Worm (Caenorhabditis elegans) whole organism, young adult: ENCODE data around the gene F31D4.2.

Experiments
- C06A6.2 ChIP-seq: fragments of 200-800 bp; sonication (Bioruptor generic); conservative IDR thresholded peaks from 2 replicates; pipeline ENCODE4 v1.3.6; 2022; ENCODE audit warnings: missing genetic modification characterization, missing compliant biosample characterization
- F39B2.1 ChIP-seq: fragments of 200-800 bp; sonication (Bioruptor generic); IDR thresholded peaks from 2 replicates; pipeline ENCODE4 v1.3.6; 2022; ENCODE audit warnings: missing genetic modification reagents, missing genetic modification characterization, missing compliant biosample characterization
- ama-1 ChIP-seq, 3 experiments: fragments of 150-350 bp in 1 of 3; sonication (generic microtip) in 2 of 3; optimal IDR thresholded peaks; 2 replicates each; lab custom pipeline; 2014 to 2018; ENCODE audit warnings: missing biosample characterization in 2 of 3, missing genetic modification characterization in 2 of 3, missing genetic modification reagents in 2 of 3
- cebp-2 ChIP-seq: fragments of 200-800 bp; sonication (Bioruptor generic); IDR thresholded peaks from 2 replicates; pipeline ENCODE4 v1.3.6; 2022; ENCODE audit warnings: missing genetic modification characterization, missing compliant biosample characterization
- die-1 ChIP-seq: sonication (generic microtip); optimal IDR thresholded peaks from 2 replicates; lab custom pipeline; 2016; ENCODE audit warnings: missing genotype, mild to moderate bottlenecking, missing genetic modification characterization, missing compliant biosample characterization
- dpff-1 ChIP-seq: sonication (generic microtip); optimal IDR thresholded peaks from 2 replicates; lab custom pipeline; 2017; ENCODE audit warnings: mild to moderate bottlenecking, missing genetic modification characterization, missing compliant biosample characterization
- efl-1 ChIP-seq: fragments of 150-350 bp; optimal IDR thresholded peaks from 2 replicates; lab custom pipeline; 2014; ENCODE audit warnings: missing biosample characterization, missing genetic modification reagents, missing genetic modification characterization
- nhr-120 ChIP-seq: fragments of 200-800 bp; sonication (Bioruptor generic); IDR thresholded peaks from 2 replicates; pipeline ENCODE4 v1.3.6; 2022; ENCODE audit warnings: missing genetic modification characterization, missing compliant biosample characterization
- nhr-90 ChIP-seq: sonication (generic microtip); optimal IDR thresholded peaks from 2 replicates; lab custom pipeline; 2016; ENCODE audit warnings: missing genotype, mild to moderate bottlenecking, missing genetic modification characterization, missing compliant biosample characterization
- pha-4 ChIP-seq: fragments of 150-350 bp; sonication (generic microtip); optimal IDR thresholded peaks from 2 replicates; lab custom pipeline; 2014; ENCODE audit warnings: missing biosample characterization, missing genetic modification reagents, missing genetic modification characterization
- rec-8 ChIP-seq, 2 experiments: sonication (generic microtip); optimal IDR thresholded peaks; 2 replicates each; lab custom pipeline; 2016; ENCODE audit warnings: mild to moderate bottlenecking in 2 of 2, missing genetic modification characterization in 2 of 2, missing genetic modification reagents in 2 of 2, missing genotype in 2 of 2, missing biosample characterization in 1 of 2, missing compliant biosample characterization in 1 of 2, moderate library complexity in 1 of 2
- snpc-4 ChIP-seq, 5 experiments: fragments of 150-350 bp in 1 of 5; sonication (generic microtip) in 4 of 5; optimal IDR thresholded peaks; 2 replicates each; lab custom pipeline; 2014 to 2018; ENCODE audit warnings: missing genetic modification characterization in 5 of 5, missing biosample characterization in 3 of 5, antibody characterized with exemption in 2 of 5, mild to moderate bottlenecking in 2 of 5, missing compliant biosample characterization in 2 of 5, missing genotype in 2 of 5, moderate library complexity in 2 of 5, missing genetic modification reagents in 1 of 5
- somi-1 ChIP-seq: fragments of 200-800 bp; sonication (Bioruptor generic); optimal IDR thresholded peaks from 2 replicates; lab custom pipeline; 2018; ENCODE audit warnings: mild to moderate bottlenecking, missing genetic modification characterization, missing compliant biosample characterization
- ztf-25 ChIP-seq: fragments of 200-800 bp; sonication (Bioruptor generic); IDR thresholded peaks from 2 replicates; pipeline ENCODE4 v1.3.6; 2022; ENCODE audit warnings: missing genetic modification reagents, missing genetic modification characterization, missing compliant biosample characterization

DNA sequence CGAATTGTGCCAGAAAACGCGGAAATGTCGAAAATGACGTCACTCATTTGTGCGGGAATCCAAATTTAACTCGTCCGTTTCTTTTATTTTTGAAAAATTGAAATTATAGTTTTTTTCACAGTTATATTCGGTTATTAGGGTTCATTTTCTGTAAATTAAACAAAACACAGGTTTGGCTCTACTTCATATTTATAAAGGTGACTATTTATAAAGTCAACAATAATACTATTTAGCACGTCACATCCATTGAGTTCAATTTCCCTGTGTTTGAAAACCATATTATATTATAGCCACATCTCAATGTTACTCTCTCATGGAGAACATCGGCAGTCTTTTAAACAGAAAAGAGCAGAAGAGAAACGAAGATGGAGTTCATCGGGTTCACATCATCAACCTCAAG lies 17.3 kb upstream of the F31D4.2 start, which contains the start of gene twk-35:
- no peak for TF ChIP-seq pha-4 (tag; lab: Kevin White, UChicago)
- no peak for TF ChIP-seq nhr-120 (GFP tag; lab: Robert Waterston, UW)
- TF ChIP-seq somi-1 (GFP tag; lab: Kevin White, UChicago): no peak
- TF ChIP-seq rec-8 (tag; optimal IDR thresholded peaks at IDR 0.05; lab: Kevin White, UChicago): no peak
- TF ChIP-seq ama-1 (optimal IDR thresholded peaks at IDR 0.05; lab: Kevin White, UChicago): no peak
- no peak for TF ChIP-seq ama-1 (GFP tag; optimal IDR thresholded peaks at IDR 0.05; lab: Kevin White, UChicago)
- TF ChIP-seq nhr-90 (tag; lab: Kevin White, UChicago): no peak
- no peak for TF ChIP-seq F39B2.1
- TF ChIP-seq dpff-1 (tag; lab: Kevin White, UChicago): no peak
- no peak for TF ChIP-seq C06A6.2 (GFP tag; lab: Robert Waterston, UW)
- TF ChIP-seq snpc-4 (GFP tag; optimal IDR thresholded peaks at IDR 0.05; lab: Kevin White, UChicago): no peak
- no peak for TF ChIP-seq snpc-4 (tag; optimal IDR thresholded peaks at IDR 0.05; lab: Kevin White, UChicago)
- no peak for TF ChIP-seq ztf-25 (GFP tag; lab: Robert Waterston, UW)
- TF ChIP-seq cebp-2 (GFP tag; lab: Robert Waterston, UW): no peak
- TF ChIP-seq efl-1 (GFP tag; lab: Kevin White, UChicago): no peak
- no peak for TF ChIP-seq die-1 (tag; lab: Kevin White, UChicago)
